Worm (Caenorhabditis elegans): ENCODE measurements around the gene sru-1.

The sru-1 gene

DNA sequence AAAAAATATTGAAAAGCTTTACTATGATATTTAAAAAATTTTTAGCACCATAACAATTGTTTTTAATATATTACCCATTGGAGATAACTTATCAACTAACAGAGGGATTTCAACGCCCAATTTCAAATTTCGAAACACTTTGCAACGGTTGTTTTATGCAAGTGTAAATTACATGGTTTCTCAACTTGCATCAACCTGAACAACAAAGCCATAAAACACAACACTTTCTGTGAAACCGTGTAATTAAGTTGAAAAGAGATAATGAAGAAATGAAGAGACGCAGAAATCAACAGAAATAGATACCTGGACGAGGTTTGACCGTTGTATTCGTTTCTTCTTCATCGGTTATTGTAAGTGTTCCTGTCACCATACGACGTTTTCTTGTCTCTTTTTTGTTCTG, 38.0 kb upstream of the sru-1 start, which contains the start of gene cpin-1:
cpin-1 (plus strand) TSS at position 301 of the 400 bp plus-strand sequence.
- TF ChIP-seq nfya-1 (tag; optimal IDR thresholded peaks at IDR 0.05) (no peak), pag-3 (tag; optimal IDR thresholded peaks at IDR 0.05; ENCODE audit: borderline replicate concordance) (no peak), unc-42 (tag; optimal IDR thresholded peaks at IDR 0.05) (no peak), odd-2 (tag; optimal IDR thresholded peaks at IDR 0.05) (no peak), lin-11 (tag; optimal IDR thresholded peaks at IDR 0.05) (no peak), pha-2 (tag; optimal IDR thresholded peaks at IDR 0.05) (no peak), madf-2 (tag; optimal IDR thresholded peaks at IDR 0.05) (no peak), Y22D7AL.16 (tag; optimal IDR thresholded peaks at IDR 0.05) (no peak), tbx-2 (tag; optimal IDR thresholded peaks at IDR 0.05) (no peak), T23F11.4 (GFP tag; optimal IDR thresholded peaks at IDR 0.05) (no peak), unc-55 (GFP tag; optimal IDR thresholded peaks at IDR 0.05) (no peak)

ce11 chrIV:9451816-9452215, 36.6 kb upstream of the sru-1 start:
- no peak for TF ChIP-seq dve-1 (tag; optimal IDR thresholded peaks at IDR 0.05)
- no peak for TF ChIP-seq ahr-1 (tag; optimal IDR thresholded peaks at IDR 0.05)
- TF ChIP-seq T23F11.4 (GFP tag; optimal IDR thresholded peaks at IDR 0.05), result no peak
- TF ChIP-seq pha-4 (tag; optimal IDR thresholded peaks at IDR 0.05), result no peak
- no peak for TF ChIP-seq ceh-34 (tag; optimal IDR thresholded peaks at IDR 0.05)
- TF ChIP-seq hlh-13 (GFP tag; optimal IDR thresholded peaks at IDR 0.05), result no peak
- no peak for TF ChIP-seq Y22D7AL.16 (tag; optimal IDR thresholded peaks at IDR 0.05)
- TF ChIP-seq unc-86 (tag; optimal IDR thresholded peaks at IDR 0.05), result no peak
- TF ChIP-seq pros-1 (tag; optimal IDR thresholded peaks at IDR 0.05), result no peak
- no peak for TF ChIP-seq ceh-30 (tag; optimal IDR thresholded peaks at IDR 0.05)

DNA sequence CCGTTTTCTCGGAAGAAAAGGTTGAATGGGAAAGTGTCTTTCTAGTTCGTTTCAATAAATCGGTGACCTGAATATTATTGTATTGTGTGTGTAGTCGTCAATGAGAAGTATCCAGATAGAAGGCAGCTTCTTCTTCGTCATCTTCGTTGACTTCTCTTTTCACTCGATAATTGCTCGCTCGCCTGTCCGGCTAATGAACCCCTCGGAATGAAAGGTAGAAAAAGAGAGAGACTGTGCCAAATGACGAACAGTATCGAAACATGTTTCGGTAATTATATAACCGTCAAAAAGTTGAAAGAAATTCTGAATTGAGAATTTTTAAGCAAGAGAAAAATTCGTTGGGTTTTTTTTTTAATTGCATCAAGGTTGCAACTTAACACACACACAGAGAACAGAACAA, 31.0 kb upstream of the sru-1 start, which contains the start of gene cutl-17:
cutl-17 (minus strand) TSS at position 101 of the 400 bp plus-strand sequence.
- no peak for TF ChIP-seq pag-3 (tag; optimal IDR thresholded peaks at IDR 0.05; ENCODE audit: borderline replicate concordance)
- no peak for TF ChIP-seq fkh-6 (tag; optimal IDR thresholded peaks at IDR 0.05)
- no peak for TF ChIP-seq K09A11.1 (tag; optimal IDR thresholded peaks at IDR 0.05; ENCODE audit: insufficient read depth)

DNA sequence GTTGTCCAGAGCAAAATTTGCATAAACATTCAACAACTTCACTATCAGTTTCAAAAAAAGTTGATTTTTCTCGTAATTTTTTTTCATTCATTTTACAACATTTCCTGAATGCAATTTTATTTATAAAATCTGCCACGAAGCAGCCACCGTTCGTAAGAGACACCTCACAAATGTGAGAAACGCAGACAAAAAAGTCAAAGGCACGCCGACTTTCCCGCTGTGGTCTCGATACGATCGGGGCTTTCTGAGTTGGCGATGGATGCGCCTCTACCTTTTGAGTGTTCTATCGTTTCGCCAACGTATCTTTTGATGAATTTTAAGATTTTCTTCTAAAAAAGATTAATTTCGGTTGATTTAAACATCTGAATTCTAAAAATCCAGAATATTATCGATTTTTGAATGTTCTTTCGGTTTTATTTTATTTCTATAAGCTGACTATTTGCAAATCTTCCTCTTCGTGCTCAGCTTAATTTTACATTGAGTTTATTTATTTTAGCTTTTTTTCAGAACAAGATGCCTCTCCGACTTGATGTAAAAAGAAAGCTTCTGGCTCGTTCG, 29.1 kb upstream of the sru-1 start, which contains the start of gene copb-2:
copb-2 (plus strand) TSS at position 508 of the 558 bp plus-strand sequence.
- TF ChIP-seq ceh-9 (tag; optimal IDR thresholded peaks at IDR 0.05) (no peak), unc-42 (tag; optimal IDR thresholded peaks at IDR 0.05) (peak; percentile 61), nfya-1 (tag; optimal IDR thresholded peaks at IDR 0.05) (peak; percentile 42)

- TF ChIP-seq sox-2 (GFP tag; IDR thresholded peaks at IDR 0.05) (no peak), gmeb-2 (tag; optimal IDR thresholded peaks at IDR 0.05) (no peak), Y22D7AL.16 (tag; optimal IDR thresholded peaks at IDR 0.05) (no peak), ama-1 (optimal IDR thresholded peaks at IDR 0.05) (peak; percentile 57), ceh-6 (GFP tag; optimal IDR thresholded peaks at IDR 0.05) (no peak), pqm-1 (tag; optimal IDR thresholded peaks at IDR 0.05) (no peak)
These were observed 24.1 kb upstream of the sru-1 start for ce11 chrIV:9464345-9464783.

- TF ChIP-seq madf-2 (tag; optimal IDR thresholded peaks at IDR 0.05) (no peak), ttx-3 (tag; optimal IDR thresholded peaks at IDR 0.05) (no peak), hlh-8 (tag; optimal IDR thresholded peaks at IDR 0.05) (no peak), fkh-10 (GFP tag; optimal IDR thresholded peaks at IDR 0.05) (no peak), ceh-48 (tag; optimal IDR thresholded peaks at IDR 0.05) (no peak), sdc-2 (tag; optimal IDR thresholded peaks at IDR 0.05) (no peak), ceh-31 (tag; optimal IDR thresholded peaks at IDR 0.05) (no peak), Y22D7AL.16 (tag; optimal IDR thresholded peaks at IDR 0.05) (no peak), gmeb-2 (tag; optimal IDR thresholded peaks at IDR 0.05) (no peak), pha-2 (tag; optimal IDR thresholded peaks at IDR 0.05) (no peak), hlh-30 (tag; optimal IDR thresholded peaks at IDR 0.05; ENCODE audit: insufficient read depth) (no peak), eyg-1 (tag; optimal IDR thresholded peaks at IDR 0.05) (no peak), unc-42 (tag; optimal IDR thresholded peaks at IDR 0.05) (no peak), ceh-22 (tag; optimal IDR thresholded peaks at IDR 0.05) (no peak)
These were observed 21.0 kb upstream of the sru-1 start, which contains the start of gene F38E11.6 for ce11 chrIV:9467418-9467817. F38E11.6 (minus strand) TSS chrIV:9467518.

Data from whole organism, late embryonic.